Worm (Caenorhabditis elegans) whole organism, early embryonic: ENCODE data around the gene pqn-75.
A peak's percentile ranks its signal among the peaks of the same experiment; 100 is the strongest.

Source experiments
- B0310.2 ChIP-seq: sonication (generic microtip); optimal IDR thresholded peaks from 2 replicates; lab custom pipeline; 2016; ENCODE audit warnings: mild to moderate bottlenecking, missing genetic modification characterization, missing compliant biosample characterization
- F13C5.2 ChIP-seq: sonication (generic microtip); optimal IDR thresholded peaks from 2 replicates; lab custom pipeline; 2017; ENCODE audit warnings: mild to moderate bottlenecking, missing genetic modification characterization, inconsistent platforms, missing compliant biosample characterization
- aly-1 ChIP-seq: sonication (generic microtip); optimal IDR thresholded peaks from 2 replicates; lab custom pipeline; 2016; ENCODE audit warnings: missing genetic modification characterization, missing compliant biosample characterization
- ama-1 ChIP-seq: fragments of 150-350 bp; optimal IDR thresholded peaks from 2 replicates; lab custom pipeline; 2014
- ceh-13 ChIP-seq: fragments of 200-800 bp; sonication (Bioruptor generic); optimal IDR thresholded peaks from 2 replicates; lab custom pipeline; 2018; ENCODE audit warnings: mild to moderate bottlenecking, missing genetic modification characterization, missing compliant biosample characterization
- ceh-36 ChIP-seq: sonication (generic microtip); optimal IDR thresholded peaks from 2 replicates; lab custom pipeline; 2016; ENCODE audit warnings: missing genetic modification characterization, inconsistent platforms, missing compliant biosample characterization
- ets-7 ChIP-seq: sonication (generic microtip); optimal IDR thresholded peaks from 2 replicates; lab custom pipeline; 2016; ENCODE audit warnings: missing genotype, missing genetic modification characterization, missing compliant biosample characterization
- flt-1 ChIP-seq: fragments of 200-800 bp; sonication (Bioruptor generic); IDR thresholded peaks from 2 replicates; pipeline ENCODE4 v1.3.6; 2022; ENCODE audit warnings: missing genetic modification characterization, missing compliant biosample characterization
- hmbx-1 ChIP-seq: sonication (generic microtip); optimal IDR thresholded peaks from 2 replicates; lab custom pipeline; 2016; ENCODE audit warnings: mild to moderate bottlenecking, missing genetic modification characterization, missing compliant biosample characterization
- hmg-4 ChIP-seq: fragments of 200-800 bp; sonication (Bioruptor generic); optimal IDR thresholded peaks from 2 replicates; lab custom pipeline; 2018; ENCODE audit warnings: mild to moderate bottlenecking, missing genetic modification characterization, missing compliant biosample characterization
- hnd-1 ChIP-seq: sonication (generic microtip); optimal IDR thresholded peaks from 2 replicates; lab custom pipeline; 2016; ENCODE audit warnings: missing genetic modification characterization, missing compliant biosample characterization
- pes-1 ChIP-seq: fragments of 200-800 bp; sonication (Bioruptor generic); IDR thresholded peaks from 2 replicates; pipeline ENCODE4 v1.3.6; 2022; ENCODE audit warnings: missing genetic modification reagents, missing genetic modification characterization, missing compliant biosample characterization
- scrt-1 ChIP-seq: fragments of 200-800 bp; sonication (Bioruptor generic); IDR thresholded peaks from 2 replicates; pipeline ENCODE4 v1.3.6; 2022; ENCODE audit warnings: missing genetic modification characterization, missing compliant biosample characterization
- sea-1 ChIP-seq: fragments of 200-800 bp; sonication (Bioruptor generic); conservative IDR thresholded peaks from 2 replicates; pipeline ENCODE4 v1.3.6; 2022; ENCODE audit warnings: missing genetic modification characterization, missing compliant biosample characterization
- tbx-11 ChIP-seq: fragments of 200-800 bp; sonication (Bioruptor generic); IDR thresholded peaks from 2 replicates; pipeline ENCODE4 v1.3.6; 2022; ENCODE audit warnings: missing genetic modification characterization, missing compliant biosample characterization
- tbx-37 ChIP-seq: fragments of 200-800 bp; sonication (Bioruptor generic); conservative IDR thresholded peaks from 2 replicates; pipeline ENCODE4 v1.3.6; 2022; ENCODE audit warnings: missing genetic modification reagents, missing genetic modification characterization, missing compliant biosample characterization
- tra-4 ChIP-seq: sonication (generic microtip); optimal IDR thresholded peaks from 2 replicates; lab custom pipeline; 2017; ENCODE audit warnings: missing genetic modification characterization, missing compliant biosample characterization

pqn-75 gene

ce11 chrIV:4072027-4072426 lies at the start of gene pqn-75:
Gene pqn-75 (plus strand): TSS chrIV:4072327.
- TF ChIP-seq flt-1 (GFP tag; lab: Robert Waterston, UW), result no peak
- TF ChIP-seq ama-1, result no peak
- no peak for TF ChIP-seq sea-1 (GFP tag; lab: Robert Waterston, UW)
- no peak for TF ChIP-seq aly-1 (tag; lab: Kevin White, UChicago)
- TF ChIP-seq ceh-36 (tag; lab: Kevin White, UChicago), result no peak
- no peak for TF ChIP-seq ets-7 (tag; lab: Kevin White, UChicago)
- no peak for TF ChIP-seq hnd-1 (tag; lab: Kevin White, UChicago)
- TF ChIP-seq hmbx-1, result no peak
- no peak for TF ChIP-seq tbx-37 (GFP tag; lab: Robert Waterston, UW)
- no peak for TF ChIP-seq ceh-13
- no peak for TF ChIP-seq F13C5.2 (tag; lab: Kevin White, UChicago)
- no peak for TF ChIP-seq pes-1 (GFP tag; lab: Robert Waterston, UW)
- no peak for TF ChIP-seq hmg-4 (GFP tag; lab: Kevin White, UChicago)
- TF ChIP-seq B0310.2, result no peak

ce11 chrIV:4024159-4025004 lies 47.7 kb upstream of the pqn-75 start:
- TF ChIP-seq ets-7 (tag; lab: Kevin White, UChicago), result no peak
- TF ChIP-seq B0310.2, result no peak
- TF ChIP-seq hmg-4 (GFP tag; lab: Kevin White, UChicago), result no peak
- no peak for TF ChIP-seq sea-1 (GFP tag; lab: Robert Waterston, UW)
- TF ChIP-seq hmbx-1, result no peak
- no peak for TF ChIP-seq flt-1 (GFP tag; lab: Robert Waterston, UW)
- TF ChIP-seq aly-1 (tag; lab: Kevin White, UChicago), result no peak
- TF ChIP-seq pes-1 (GFP tag; lab: Robert Waterston, UW), result no peak
- TF ChIP-seq tra-4, result no peak
- no peak for TF ChIP-seq ceh-13
- TF ChIP-seq ama-1, result no peak
- no peak for TF ChIP-seq hnd-1 (tag; lab: Kevin White, UChicago)

- TF ChIP-seq ceh-13, result no peak
- no peak for TF ChIP-seq hnd-1 (tag; lab: Kevin White, UChicago)
- TF ChIP-seq pes-1 (GFP tag; lab: Robert Waterston, UW), result no peak
Measured at ce11 chrIV:4025923-4026322, 46.2 kb upstream of the pqn-75 start.

- TF ChIP-seq ceh-13 (no peak), tbx-37 (GFP tag; lab: Robert Waterston, UW) (no peak)
Measured at ce11 chrIV:4027106-4027888, 44.8 kb upstream of the pqn-75 start.

ce11 chrIV:4028177-4028576 lies 44.0 kb upstream of the pqn-75 start:
- TF ChIP-seq flt-1 (GFP tag; lab: Robert Waterston, UW), result no peak
- peak; percentile 39 for TF ChIP-seq aly-1 (tag; lab: Kevin White, UChicago)
- TF ChIP-seq tbx-37 (GFP tag; lab: Robert Waterston, UW), result no peak

ce11 chrIV:4029288-4029687 lies 42.8 kb upstream of the pqn-75 start:
- TF ChIP-seq aly-1 (tag; lab: Kevin White, UChicago) (no peak), hnd-1 (tag; lab: Kevin White, UChicago) (no peak), tbx-37 (GFP tag; lab: Robert Waterston, UW) (no peak), tbx-11 (GFP tag; lab: Robert Waterston, UW) (no peak), B0310.2 (no peak), F13C5.2 (tag; lab: Kevin White, UChicago) (no peak), pes-1 (GFP tag; lab: Robert Waterston, UW) (no peak), hmbx-1 (no peak)

- no peak for TF ChIP-seq flt-1 (GFP tag; lab: Robert Waterston, UW)
- TF ChIP-seq scrt-1 (GFP tag; lab: Robert Waterston, UW), result no peak
- no peak for TF ChIP-seq F13C5.2 (tag; lab: Kevin White, UChicago)
- no peak for TF ChIP-seq aly-1 (tag; lab: Kevin White, UChicago)
- TF ChIP-seq hnd-1 (tag; lab: Kevin White, UChicago), result no peak
- TF ChIP-seq tbx-11 (GFP tag; lab: Robert Waterston, UW), result no peak
- TF ChIP-seq tbx-37 (GFP tag; lab: Robert Waterston, UW), result no peak
- no peak for TF ChIP-seq ets-7 (tag; lab: Kevin White, UChicago)
- no peak for TF ChIP-seq ama-1
- TF ChIP-seq hmbx-1, result no peak
- no peak for TF ChIP-seq ceh-13
- no peak for TF ChIP-seq ceh-36 (tag; lab: Kevin White, UChicago)
- TF ChIP-seq hmg-4 (GFP tag; lab: Kevin White, UChicago), result no peak
Measured at ce11 chrIV:4030917-4031599, 41.1 kb upstream of the pqn-75 start.
